Worm (Caenorhabditis elegans): ENCODE measurements around the gene nhr-124.

DNA sequence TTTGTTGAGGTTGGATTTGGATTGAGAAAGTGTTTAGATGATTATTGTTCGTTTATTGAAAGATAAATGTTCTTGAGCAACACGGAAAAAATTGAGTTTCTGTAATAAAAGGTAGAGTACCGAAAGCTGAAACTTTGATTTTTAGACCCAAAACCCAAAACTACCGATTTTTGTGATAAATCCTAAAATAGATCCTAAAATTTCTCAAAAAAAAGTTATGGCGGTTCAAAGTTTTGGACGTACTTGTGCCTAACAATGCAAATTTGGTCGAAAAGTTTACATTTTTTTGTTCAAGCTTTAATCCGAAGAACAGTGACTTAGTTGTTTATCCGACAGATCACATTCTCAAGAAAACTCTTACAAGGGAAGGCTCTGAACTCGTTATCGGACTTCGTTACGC, 38.7 kb downstream of the nhr-124 start, which contains the start of gene nhr-185:
- TF ChIP-seq dao-5 (tag; optimal IDR thresholded peaks at IDR 0.05) (no peak), him-1 (tag; optimal IDR thresholded peaks at IDR 0.05) (no peak), W03F9.2 (tag; optimal IDR thresholded peaks at IDR 0.05) (no peak)
